Worm (Caenorhabditis elegans) whole organism, late embryonic: Measurements from ENCODE around the gene F32D8.11.

Experiments used
- C08G9.2 ChIP-seq: sonication (generic microtip); optimal IDR thresholded peaks from 2 replicates; lab custom pipeline; 2016; ENCODE audit warnings: mild to moderate bottlenecking, missing genetic modification characterization, moderate library complexity, missing compliant biosample characterization
- F13H6.1 ChIP-seq: sonication (generic microtip); optimal IDR thresholded peaks from 2 replicates; lab custom pipeline; 2016; ENCODE audit warnings: missing genetic modification characterization, missing compliant biosample characterization
- K02D7.2 ChIP-seq: sonication (generic microtip); optimal IDR thresholded peaks from 2 replicates; lab custom pipeline; 2017; ENCODE audit warnings: mild to moderate bottlenecking, missing genetic modification characterization, missing compliant biosample characterization
- K09A11.1 ChIP-seq: sonication (generic microtip); optimal IDR thresholded peaks from 2 replicates; lab custom pipeline; 2017; ENCODE audit warnings: antibody characterized with exemption, mild to moderate bottlenecking, missing genetic modification characterization, missing compliant biosample characterization; ENCODE audit not compliant: insufficient read depth
- Y22D7AL.16 ChIP-seq: sonication (generic microtip); optimal IDR thresholded peaks from 2 replicates; lab custom pipeline; 2016; ENCODE audit warnings: missing genetic modification characterization, missing compliant biosample characterization
- ahr-1 ChIP-seq: sonication (generic microtip); optimal IDR thresholded peaks from 2 replicates; lab custom pipeline; 2016; ENCODE audit warnings: missing genetic modification characterization, missing compliant biosample characterization
- ama-1 ChIP-seq: fragments of 150-350 bp; optimal IDR thresholded peaks from 2 replicates; lab custom pipeline; 2014
- ceh-22 ChIP-seq: sonication (generic microtip); optimal IDR thresholded peaks from 2 replicates; lab custom pipeline; 2017; ENCODE audit warnings: missing biosample characterization, missing genetic modification characterization
- ceh-24 ChIP-seq: sonication (generic microtip); optimal IDR thresholded peaks from 2 replicates; lab custom pipeline; 2016; ENCODE audit warnings: mild to moderate bottlenecking, missing genetic modification characterization, missing compliant biosample characterization
- ceh-45 ChIP-seq: fragments of 200-800 bp; sonication (Bioruptor generic); IDR thresholded peaks from 2 replicates; pipeline ENCODE4 v1.3.6; 2022; ENCODE audit warnings: missing genetic modification reagents, missing genetic modification characterization, missing compliant biosample characterization
- ceh-6 ChIP-seq: fragments of 200-800 bp; sonication (Bioruptor generic); optimal IDR thresholded peaks from 2 replicates; lab custom pipeline; 2018; ENCODE audit warnings: mild to moderate bottlenecking, missing genetic modification characterization, missing compliant biosample characterization
- dve-1 ChIP-seq: sonication (generic microtip); optimal IDR thresholded peaks from 2 replicates; lab custom pipeline; 2017; ENCODE audit warnings: antibody characterized with exemption, mild to moderate bottlenecking, missing genetic modification characterization, missing compliant biosample characterization
- elt-2 ChIP-seq: sonication (generic microtip); optimal IDR thresholded peaks from 2 replicates; lab custom pipeline; 2016; ENCODE audit warnings: missing genetic modification reagents, missing genetic modification characterization, missing compliant biosample characterization
- fax-1 ChIP-seq: sonication (generic microtip); optimal IDR thresholded peaks from 2 replicates; lab custom pipeline; 2016; ENCODE audit warnings: missing genotype, missing genetic modification characterization, missing compliant biosample characterization
- fkh-6 ChIP-seq: sonication (generic microtip); optimal IDR thresholded peaks from 2 replicates; lab custom pipeline; 2016; ENCODE audit warnings: missing genetic modification characterization, missing compliant biosample characterization
- hlh-13 ChIP-seq: fragments of 200-800 bp; sonication (Bioruptor generic); optimal IDR thresholded peaks from 2 replicates; lab custom pipeline; 2018; ENCODE audit warnings: mild to moderate bottlenecking, missing genetic modification characterization, missing compliant biosample characterization
- hlh-6 ChIP-seq: sonication (generic microtip); optimal IDR thresholded peaks from 2 replicates; lab custom pipeline; 2016; ENCODE audit warnings: missing genotype, missing genetic modification characterization, missing compliant biosample characterization
- hlh-8 ChIP-seq: sonication (generic microtip); optimal IDR thresholded peaks from 2 replicates; lab custom pipeline; 2016; ENCODE audit warnings: missing genotype, missing genetic modification characterization, missing compliant biosample characterization
- lin-11 ChIP-seq: fragments of 200-800 bp; sonication (Bioruptor generic); optimal IDR thresholded peaks from 2 replicates; lab custom pipeline; 2018; ENCODE audit warnings: mild to moderate bottlenecking, missing genetic modification characterization, missing compliant biosample characterization
- nfya-1 ChIP-seq: sonication (generic microtip); optimal IDR thresholded peaks from 2 replicates; lab custom pipeline; 2017; ENCODE audit warnings: missing genetic modification characterization, mild to moderate bottlenecking, missing compliant biosample characterization, antibody characterized with exemption, moderate library complexity
- nhr-11 ChIP-seq: fragments of 150-350 bp; optimal IDR thresholded peaks from 2 replicates; lab custom pipeline; 2014; ENCODE audit warnings: missing biosample characterization, missing genetic modification characterization
- nhr-232 ChIP-seq: sonication (generic microtip); optimal IDR thresholded peaks from 2 replicates; lab custom pipeline; 2016; ENCODE audit warnings: missing genetic modification characterization, missing compliant biosample characterization
- pat-9 ChIP-seq: fragments of 200-800 bp; sonication (Bioruptor generic); optimal IDR thresholded peaks from 2 replicates; lab custom pipeline; 2018; ENCODE audit warnings: mild to moderate bottlenecking, missing genetic modification characterization, moderate library complexity, missing compliant biosample characterization
- pax-1 ChIP-seq: fragments of 150-350 bp; optimal IDR thresholded peaks from 2 replicates; lab custom pipeline; 2014; ENCODE audit warnings: missing biosample characterization, missing genetic modification characterization
- pha-4 ChIP-seq: fragments of 150-350 bp; optimal IDR thresholded peaks from 2 replicates; lab custom pipeline; 2018; ENCODE audit warnings: missing biosample characterization, missing genetic modification reagents, missing genetic modification characterization
- pqm-1 ChIP-seq: sonication (generic microtip); optimal IDR thresholded peaks from 2 replicates; lab custom pipeline; 2016; ENCODE audit warnings: missing genetic modification characterization, missing compliant biosample characterization
- pros-1 ChIP-seq: fragments of 150-350 bp; optimal IDR thresholded peaks from 2 replicates; lab custom pipeline; 2014; ENCODE audit warnings: missing biosample characterization, missing genetic modification reagents, missing genetic modification characterization
- sdc-2 ChIP-seq: sonication (generic microtip); optimal IDR thresholded peaks from 2 replicates; lab custom pipeline; 2016; ENCODE audit warnings: missing genotype, missing genetic modification characterization, missing compliant biosample characterization
- syd-9 ChIP-seq: sonication (generic microtip); optimal IDR thresholded peaks from 2 replicates; lab custom pipeline; 2016; ENCODE audit warnings: mild to moderate bottlenecking, missing genetic modification characterization, moderate library complexity, missing compliant biosample characterization
- tbx-2 ChIP-seq: sonication (generic microtip); optimal IDR thresholded peaks from 2 replicates; lab custom pipeline; 2016; ENCODE audit warnings: missing genetic modification characterization, missing compliant biosample characterization
- unc-55 ChIP-seq: sonication (generic microtip); optimal IDR thresholded peaks from 2 replicates; lab custom pipeline; 2017; ENCODE audit warnings: missing biosample characterization, missing genetic modification reagents, missing genetic modification characterization
- ztf-16 ChIP-seq: sonication (generic microtip); optimal IDR thresholded peaks from 2 replicates; lab custom pipeline; 2017; ENCODE audit warnings: missing genetic modification characterization, missing compliant biosample characterization

The F32D8.11 gene

DNA sequence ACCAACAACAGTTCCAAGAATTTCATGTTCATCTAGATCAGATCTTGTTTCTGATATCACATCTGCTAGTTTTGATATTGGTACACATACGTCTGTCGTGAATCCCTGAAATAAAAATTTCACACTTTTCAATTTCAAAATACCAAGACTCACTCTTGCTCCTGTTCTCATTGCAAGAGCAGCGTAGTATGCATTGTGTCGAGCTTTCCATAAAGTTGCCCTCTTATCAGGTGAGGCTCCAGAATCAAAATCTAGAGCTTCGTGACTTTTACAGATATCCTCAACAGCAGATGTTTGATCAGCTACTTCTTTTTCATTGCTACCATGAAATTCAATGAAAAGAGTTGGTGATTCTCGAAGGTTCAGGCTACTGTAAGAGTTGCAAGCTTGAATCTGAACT lies at the start of gene F32D8.11:
Gene F32D8.11, minus strand, starts transcription at position 101 of the 400 bp plus-strand sequence.
- TF ChIP-seq ama-1 (lab: Kevin White, UChicago), result no peak
- no peak for TF ChIP-seq pax-1
- TF ChIP-seq hlh-8, result no peak
- TF ChIP-seq F13H6.1 (tag; lab: Kevin White, UChicago), result no peak
- TF ChIP-seq pat-9, result no peak
- no peak for TF ChIP-seq nfya-1
- TF ChIP-seq ahr-1, result no peak
- TF ChIP-seq K02D7.2, result no peak
- no peak for TF ChIP-seq ceh-22
- no peak for TF ChIP-seq tbx-2 (tag; lab: Kevin White, UChicago)
- no peak for TF ChIP-seq hlh-13
- no peak for TF ChIP-seq fax-1 (tag; lab: Kevin White, UChicago)
- TF ChIP-seq, all 69 proteins: peak for 0

- TF ChIP-seq ceh-24 (tag; lab: Kevin White, UChicago) (no peak), syd-9 (tag; lab: Kevin White, UChicago) (no peak), sdc-2 (tag; lab: Kevin White, UChicago) (no peak), ceh-45 (GFP tag; lab: Robert Waterston, UW) (no peak), hlh-6 (tag; lab: Kevin White, UChicago) (no peak), pat-9 (no peak), ztf-16 (tag; lab: Kevin White, UChicago) (no peak), pqm-1 (tag; lab: Kevin White, UChicago) (no peak)
Measured at ce11 chrV:10937294-10937693, 48.4 kb upstream of the F32D8.11 start.

ce11 chrV:10936681-10937080 lies 47.7 kb upstream of the F32D8.11 start, which contains the start of gene F17C11.12:
TSS of gene F17C11.12 (minus strand) at chrV:10936920.
- TF ChIP-seq ztf-16 (tag; lab: Kevin White, UChicago), result no peak
- TF ChIP-seq syd-9 (tag; lab: Kevin White, UChicago), result no peak
- TF ChIP-seq pha-4 (tag; lab: Kevin White, UChicago), result no peak
- peak; percentile 44 for TF ChIP-seq elt-2 (tag; lab: Kevin White, UChicago)

DNA sequence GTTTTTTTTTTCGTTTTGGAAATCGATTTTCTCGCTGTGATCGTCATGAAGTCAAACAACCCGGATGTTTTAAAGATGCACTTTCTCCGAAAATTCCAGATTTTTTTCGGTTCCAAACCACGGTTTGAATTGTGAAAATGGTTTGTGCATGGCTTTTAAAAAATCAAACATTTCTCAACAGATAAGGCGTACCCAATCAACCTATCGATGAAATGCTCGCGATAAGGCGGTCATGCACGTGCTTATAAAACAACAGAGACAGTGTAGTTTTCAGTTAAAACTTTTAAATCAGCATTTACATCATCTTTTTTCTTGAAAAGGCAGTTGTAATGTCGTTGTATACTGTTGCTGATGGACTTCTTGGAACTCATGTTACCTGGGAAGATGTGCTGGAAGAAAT lies 43.5 kb upstream of the F32D8.11 start, which contains the start of gene F58B4.5:
Gene F58B4.5, plus strand, starts transcription at position 283 of the 400 bp plus-strand sequence.
- TF ChIP-seq ceh-6 (GFP tag; lab: Kevin White, UChicago) (no peak), elt-2 (tag; lab: Kevin White, UChicago) (peak; percentile 63)

DNA sequence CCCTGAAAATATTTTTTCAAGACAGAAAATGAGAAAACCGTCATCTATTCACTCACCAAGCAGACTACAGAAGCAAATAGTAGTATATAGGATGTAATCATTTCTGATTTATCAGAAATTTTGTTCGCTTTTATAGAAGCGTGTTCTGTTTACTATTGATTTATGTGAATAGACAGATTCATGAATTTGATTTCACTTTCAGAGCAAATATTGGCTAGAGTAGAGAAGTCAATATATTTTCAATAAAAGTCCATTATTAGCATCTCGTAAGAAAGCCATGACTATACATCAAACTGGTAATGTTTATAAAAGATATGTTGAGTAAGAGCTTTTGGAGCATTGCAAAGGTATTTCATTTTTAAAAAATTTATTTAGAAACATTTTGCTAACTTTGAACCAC lies 42.3 kb upstream of the F32D8.11 start, which contains the start of gene scvp-1:
Gene scvp-1, minus strand, starts transcription at position 101 of the 400 bp plus-strand sequence.
- TF ChIP-seq ceh-22, result no peak
- no peak for TF ChIP-seq sdc-2 (tag; lab: Kevin White, UChicago)
- no peak for TF ChIP-seq hlh-13
- TF ChIP-seq pax-1, result no peak
- no peak for TF ChIP-seq fkh-6 (tag; lab: Kevin White, UChicago)
- no peak for TF ChIP-seq nhr-11 (tag; lab: Kevin White, UChicago)
- TF ChIP-seq C08G9.2 (tag; lab: Kevin White, UChicago), result no peak
- TF ChIP-seq lin-11, result no peak
- TF ChIP-seq Y22D7AL.16 (tag; lab: Kevin White, UChicago), result no peak
- TF ChIP-seq hlh-6 (tag; lab: Kevin White, UChicago), result no peak
- no peak for TF ChIP-seq dve-1
- TF ChIP-seq pros-1 (tag; lab: Kevin White, UChicago), result no peak

DNA sequence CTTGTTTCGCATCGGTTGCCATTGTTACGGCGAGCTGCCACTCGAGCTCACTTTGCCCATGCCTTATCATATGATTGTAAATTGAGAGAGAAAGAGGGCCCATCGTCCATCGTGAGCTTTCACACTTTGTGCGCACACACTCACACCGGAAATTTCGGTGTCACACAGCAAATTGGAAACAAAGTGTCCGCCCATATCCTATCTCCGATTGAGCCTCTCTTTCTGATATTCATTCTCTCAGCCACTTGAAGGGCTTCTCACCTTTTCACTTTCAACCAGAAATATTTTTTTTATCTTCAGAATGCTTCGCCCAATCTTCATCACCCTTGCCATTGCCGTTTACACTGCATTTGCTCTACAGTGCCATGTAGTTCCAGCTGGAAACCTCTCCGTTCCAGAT lies 40.6 kb upstream of the F32D8.11 start, which contains the start of gene F58B4.3:
Gene F58B4.3, plus strand, starts transcription at position 301 of the 400 bp plus-strand sequence.
- TF ChIP-seq unc-55 (GFP tag; lab: Kevin White, UChicago) (no peak), C08G9.2 (tag; lab: Kevin White, UChicago) (no peak), ahr-1 (no peak), tbx-2 (tag; lab: Kevin White, UChicago) (no peak), K09A11.1 (tag; lab: Kevin White, UChicago) (no peak), Y22D7AL.16 (tag; lab: Kevin White, UChicago) (no peak), nhr-232 (tag; lab: Kevin White, UChicago) (no peak)
